Fruit fly (Drosophila melanogaster) whole organism, pupa: ENCODE results near the gene CG11498.

Source experiments
- CG10348 ChIP-seq: fragments of 200-800 bp; sonication (Bioruptor generic); IDR thresholded peaks from 2 replicates; pipeline ENCODE4 v1.3.6; 2022; ENCODE audit warnings: missing biosample characterization, missing genetic modification characterization
- CG12605 ChIP-seq: fragments of 200-800 bp; sonication (Bioruptor generic); IDR thresholded peaks from 2 replicates; pipeline ENCODE4 v1.3.6; 2022; ENCODE audit warnings: missing biosample characterization, missing genetic modification characterization
- CG13204 ChIP-seq: fragments of 200-800 bp; sonication (Bioruptor generic); optimal IDR thresholded peaks from 2 replicates; lab custom pipeline; 2018; ENCODE audit warnings: missing biosample characterization, mild to moderate bottlenecking, missing genetic modification characterization, moderate library complexity
- CG14655 ChIP-seq: fragments of 200-800 bp; sonication (Bioruptor generic); optimal IDR thresholded peaks from 3 replicates; lab custom pipeline; 2017; ENCODE audit warnings: mild to moderate bottlenecking, missing biosample characterization, missing genetic modification reagents, missing genetic modification characterization
- CG15710 ChIP-seq: fragments of 200-800 bp; sonication (Bioruptor generic); optimal IDR thresholded peaks from 2 replicates; lab custom pipeline; 2018; ENCODE audit warnings: missing biosample characterization, mild to moderate bottlenecking, missing genetic modification characterization, moderate library complexity
- CG17806 ChIP-seq: fragments of 200-800 bp; sonication (Bioruptor generic); optimal IDR thresholded peaks from 2 replicates; lab custom pipeline; 2018; ENCODE audit warnings: missing biosample characterization, mild to moderate bottlenecking, missing genetic modification characterization, moderate library complexity
- CG32121 ChIP-seq: fragments of 200-800 bp; sonication (Bioruptor generic); IDR thresholded peaks from 2 replicates; pipeline ENCODE4 v1.3.6; 2022; ENCODE audit warnings: missing biosample characterization, missing genetic modification characterization
- CG34367 ChIP-seq: fragments of 200-800 bp; sonication (Bioruptor generic); optimal IDR thresholded peaks from 2 replicates; lab custom pipeline; 2018; ENCODE audit warnings: missing biosample characterization, mild to moderate bottlenecking, missing genetic modification characterization
- CG4496 ChIP-seq: fragments of 200-800 bp; sonication (Bioruptor generic); IDR thresholded peaks from 3 replicates; pipeline ENCODE4 v1.3.6; 2022; ENCODE audit warnings: missing biosample characterization, missing genetic modification characterization
- CG8159 ChIP-seq: fragments of 200-800 bp; sonication (Bioruptor generic); optimal IDR thresholded peaks from 3 replicates; lab custom pipeline; 2018; ENCODE audit warnings: missing biosample characterization, mild to moderate bottlenecking, missing genetic modification characterization, moderate library complexity
- CG8301 ChIP-seq: fragments of 200-800 bp; sonication (Bioruptor generic); optimal IDR thresholded peaks from 2 replicates; lab custom pipeline; 2018; ENCODE audit warnings: missing biosample characterization, mild to moderate bottlenecking, missing genetic modification characterization
- CG9948 ChIP-seq: fragments of 200-800 bp; sonication (Bioruptor generic); optimal IDR thresholded peaks from 2 replicates; lab custom pipeline; 2018; ENCODE audit warnings: missing biosample characterization, mild to moderate bottlenecking, missing genetic modification characterization, moderate library complexity
- D1 ChIP-seq: fragments of 200-800 bp; sonication (Bioruptor generic); optimal IDR thresholded peaks from 2 replicates; lab custom pipeline; 2018; ENCODE audit warnings: missing biosample characterization, mild to moderate bottlenecking, missing genetic modification characterization, moderate library complexity
- EcR ChIP-seq: fragments of 200-800 bp; sonication (Bioruptor generic); optimal IDR thresholded peaks from 3 replicates; lab custom pipeline; 2019; ENCODE audit warnings: missing biosample characterization, missing genetic modification characterization, mild to moderate bottlenecking, moderate library complexity, missing genetic modification reagents
- Ets98B ChIP-seq: fragments of 200-800 bp; sonication (Bioruptor generic); IDR thresholded peaks from 2 replicates; pipeline ENCODE4 v1.3.6; 2022; ENCODE audit warnings: missing biosample characterization, missing genetic modification characterization
- Pif1A ChIP-seq: fragments of 200-800 bp; sonication (Bioruptor generic); optimal IDR thresholded peaks from 3 replicates; lab custom pipeline; 2016; ENCODE audit warnings: missing biosample characterization, missing genetic modification characterization
- Pif1B ChIP-seq: fragments of 200-800 bp; sonication (Bioruptor generic); optimal IDR thresholded peaks from 3 replicates; lab custom pipeline; 2016; ENCODE audit warnings: missing biosample characterization, missing genetic modification characterization
- gl ChIP-seq: fragments of 200-800 bp; sonication (Bioruptor generic); optimal IDR thresholded peaks from 2 replicates; lab custom pipeline; 2018; ENCODE audit warnings: missing biosample characterization, mild to moderate bottlenecking, missing genetic modification characterization
- rn ChIP-seq: fragments of 200-800 bp; sonication (Bioruptor generic); IDR thresholded peaks from 2 replicates; pipeline ENCODE4 v1.3.6; 2022; ENCODE audit warnings: missing biosample characterization, missing genetic modification characterization

Gene CG11498

dm6 chr3R:30110959-30111358 lies 49.3 kb downstream of the CG11498 start:
- TF ChIP-seq CG9948 = no peak
- no peak for TF ChIP-seq CG10348 (GFP tag; lab: Robert Waterston, UW)
- no peak for TF ChIP-seq D1 (tag; lab: Kevin White, UChicago)
- TF ChIP-seq CG8159 (tag; lab: Kevin White, UChicago) = no peak
- no peak for TF ChIP-seq CG14655 (GFP tag; lab: Kevin White, UChicago)

dm6 chr3R:30109380-30109779 lies 50.9 kb downstream of the CG11498 start:
- TF ChIP-seq EcR (GFP tag; lab: Kevin White, UChicago) (no peak), CG15710 (tag; lab: Kevin White, UChicago) (no peak), CG12605 (GFP tag; lab: Robert Waterston, UW) (no peak), CG10348 (GFP tag; lab: Robert Waterston, UW) (no peak)

dm6 chr3R:30108639-30109038 lies 51.6 kb downstream of the CG11498 start:
- no peak for TF ChIP-seq gl (tag; lab: Kevin White, UChicago)
- no peak for TF ChIP-seq CG14655 (GFP tag; lab: Kevin White, UChicago)
- no peak for TF ChIP-seq CG13204 (GFP tag; lab: Kevin White, UChicago)
- TF ChIP-seq CG32121 (GFP tag; lab: Robert Waterston, UW) = no peak
- no peak for TF ChIP-seq EcR (GFP tag; lab: Kevin White, UChicago)
- no peak for TF ChIP-seq CG8159 (tag; lab: Kevin White, UChicago)
- TF ChIP-seq CG4496 (GFP tag; lab: Robert Waterston, UW) = no peak
- no peak for TF ChIP-seq rn (GFP tag; lab: Robert Waterston, UW)

- TF ChIP-seq CG34367 (no peak), CG8159 (tag; lab: Kevin White, UChicago) (no peak), Pif1B (GFP tag; lab: Kevin White, UChicago) (no peak), CG12605 (GFP tag; lab: Robert Waterston, UW) (no peak), CG14655 (GFP tag; lab: Kevin White, UChicago) (no peak), Pif1A (GFP tag; lab: Kevin White, UChicago) (no peak), gl (tag; lab: Kevin White, UChicago) (no peak), CG17806 (tag; lab: Kevin White, UChicago) (no peak), EcR (GFP tag; lab: Kevin White, UChicago) (no peak), D1 (tag; lab: Kevin White, UChicago) (no peak), CG13204 (GFP tag; lab: Kevin White, UChicago) (no peak), CG4496 (GFP tag; lab: Robert Waterston, UW) (no peak), CG15710 (tag; lab: Kevin White, UChicago) (no peak), rn (GFP tag; lab: Robert Waterston, UW) (no peak), Ets98B (GFP tag; lab: Robert Waterston, UW) (no peak)
Measured at dm6 chr3R:30107718-30108117, 52.6 kb downstream of the CG11498 start.

dm6 chr3R:30106562-30106961 lies 53.7 kb downstream of the CG11498 start:
- TF ChIP-seq CG17806 (tag; lab: Kevin White, UChicago) (no peak), CG8301 (tag; lab: Kevin White, UChicago) (no peak), CG9948 (no peak), CG32121 (GFP tag; lab: Robert Waterston, UW) (no peak), Ets98B (GFP tag; lab: Robert Waterston, UW) (no peak), Pif1A (GFP tag; lab: Kevin White, UChicago) (no peak), CG12605 (GFP tag; lab: Robert Waterston, UW) (no peak)

dm6 chr3R:30105808-30106207 lies 54.5 kb downstream of the CG11498 start:
- TF ChIP-seq CG10348 (GFP tag; lab: Robert Waterston, UW) (no peak), CG12605 (GFP tag; lab: Robert Waterston, UW) (no peak), CG8159 (tag; lab: Kevin White, UChicago) (no peak), CG32121 (GFP tag; lab: Robert Waterston, UW) (no peak)

dm6 chr3R:30104912-30105510 lies 55.3 kb downstream of the CG11498 start:
- peak; percentile 50 for TF ChIP-seq EcR (GFP tag; lab: Kevin White, UChicago)
- no peak for TF ChIP-seq CG32121 (GFP tag; lab: Robert Waterston, UW)
- no peak for TF ChIP-seq CG8159 (tag; lab: Kevin White, UChicago)
- no peak for TF ChIP-seq CG12605 (GFP tag; lab: Robert Waterston, UW)
- no peak for TF ChIP-seq gl (tag; lab: Kevin White, UChicago)
